Worm (Caenorhabditis elegans): ENCODE measurements around the gene gln-6.

ce11 chrIV:9706704-9707197, 34.0 kb downstream of the gln-6 start, which contains the start of the genes dcaf-1 and dph-3:
- no peak for TF ChIP-seq dmd-9 (GFP tag; IDR thresholded peaks at IDR 0.05)
- no peak for TF ChIP-seq saeg-2 (GFP tag; IDR thresholded peaks at IDR 0.05)
- no peak for TF ChIP-seq nhr-237 (tag; optimal IDR thresholded peaks at IDR 0.05)
- no peak for TF ChIP-seq nhr-11 (tag; optimal IDR thresholded peaks at IDR 0.05)
- no peak for TF ChIP-seq egl-27 (tag; optimal IDR thresholded peaks at IDR 0.05)
- TF ChIP-seq dmd-6 (GFP tag; IDR thresholded peaks at IDR 0.05), result no peak
- TF ChIP-seq ztf-11 (tag; optimal IDR thresholded peaks at IDR 0.05), result no peak
- TF ChIP-seq lir-3 (tag; optimal IDR thresholded peaks at IDR 0.05), result no peak
- TF ChIP-seq lsy-2 (tag; optimal IDR thresholded peaks at IDR 0.05), result peak; percentile 80 to 98
- TF ChIP-seq hif-1 (tag; optimal IDR thresholded peaks at IDR 0.05), result no peak
- TF ChIP-seq nhr-77 (tag; optimal IDR thresholded peaks at IDR 0.05), result no peak
- no peak for TF ChIP-seq unc-130 (GFP tag; optimal IDR thresholded peaks at IDR 0.05)

Data from whole organism, L4 larva.